Fruit fly (Drosophila melanogaster): ENCODE data around the gene CG1113.

dm6 chr3R:5297315-5297714 lies 44.4 kb downstream of the CG1113 start:
- TF ChIP-seq insv (optimal IDR thresholded peaks at IDR 0.05) (no peak), h (optimal IDR thresholded peaks at IDR 0.05) (no peak), psq (optimal IDR thresholded peaks at IDR 0.05) (no peak), ttk (optimal IDR thresholded peaks at IDR 0.05) (no peak), Sin3A (optimal IDR thresholded peaks at IDR 0.05) (no peak)
